Fruit fly (Drosophila melanogaster): ENCODE data around the gene CG17196.
A peak's percentile ranks its signal among the peaks of the same experiment; 100 is the strongest.

CG17196 gene

DNA sequence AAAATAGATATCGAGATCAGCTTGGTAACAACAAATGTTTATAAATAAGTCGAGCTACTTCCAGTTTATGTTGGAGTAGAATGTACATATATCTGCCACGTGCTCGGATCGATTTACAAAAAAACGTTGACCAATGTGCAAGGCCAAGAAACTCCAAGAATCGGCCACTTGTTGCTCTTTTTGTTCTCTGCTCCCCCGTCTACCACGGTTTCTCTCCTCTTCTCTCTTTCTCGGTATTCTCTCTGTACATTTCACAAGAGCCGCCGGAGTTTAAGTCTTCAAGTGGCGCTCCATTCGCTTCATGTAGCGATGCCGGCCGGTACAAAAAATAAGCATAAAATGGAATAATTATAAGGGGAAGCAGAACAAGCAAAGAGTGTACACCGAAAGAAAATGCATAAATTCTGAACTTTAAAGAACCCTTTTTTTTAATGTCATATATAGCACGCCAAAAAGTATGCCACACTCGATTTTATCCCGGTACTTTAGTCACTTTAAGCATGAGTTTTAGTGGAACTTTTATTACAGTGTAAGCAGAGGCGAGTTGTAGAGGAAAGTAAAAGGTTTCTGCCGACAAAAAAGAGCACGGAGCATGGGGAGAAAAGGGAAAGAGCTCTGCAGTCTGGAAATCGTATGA lies 38.2 kb downstream of the CG17196 start (continued):
- TF ChIP-seq lov (optimal IDR thresholded peaks at IDR 0.05) (no peak), lov (GFP tag; IDR thresholded peaks at IDR 0.05) (peak; percentile 96), amos (GFP tag; IDR thresholded peaks at IDR 0.05; ENCODE audit: partially characterized antibody) (no peak), schlank (tag; optimal IDR thresholded peaks at IDR 0.05) (peak; percentile 55), CG34224 (GFP tag; IDR thresholded peaks at IDR 0.05; ENCODE audit: partially characterized antibody) (no peak), CG17186 (GFP tag; optimal IDR thresholded peaks at IDR 0.05) (peak; percentile 83), repo (GFP tag; optimal IDR thresholded peaks at IDR 0.05) (peak; percentile 95), NfI (GFP tag; optimal IDR thresholded peaks at IDR 0.05) (peak; percentile 94), CG4328 (GFP tag; optimal IDR thresholded peaks at IDR 0.05) (peak; percentile 11), CG10147 (GFP tag; optimal IDR thresholded peaks at IDR 0.05) (peak; percentile 77), Atf6 (GFP tag; IDR thresholded peaks at IDR 0.05) (peak; percentile 79), CG11085 (GFP tag; IDR thresholded peaks at IDR 0.05) (peak; percentile 72), CG16779 (GFP tag; IDR thresholded peaks at IDR 0.05) (peak; percentile 75), inv (GFP tag; IDR thresholded peaks at IDR 0.05; ENCODE audit: partially characterized antibody) (no peak), Med (GFP tag) (peak; percentile 99), Dref (GFP tag; IDR thresholded peaks at IDR 0.05) (no peak), CG43689 (GFP tag; IDR thresholded peaks at IDR 0.05) (peak; percentile 37; the same call in 1 of the 2 replicates), CG6272 (GFP tag; IDR thresholded peaks at IDR 0.05) (peak; percentile 78), insv (GFP tag; optimal IDR thresholded peaks at IDR 0.05) (peak; percentile 2 to 12), Neu2 (GFP tag; optimal IDR thresholded peaks at IDR 0.05; ENCODE audit: borderline replicate concordance) (peak; percentile 32), eyg (GFP tag; optimal IDR thresholded peaks at IDR 0.05) (peak; percentile 89), CG11723 (GFP tag; optimal IDR thresholded peaks at IDR 0.05) (peak; percentile 84), Chrac-16 (GFP tag; optimal IDR thresholded peaks at IDR 0.05) (peak; percentile 91), en (GFP tag; optimal IDR thresholded peaks at IDR 0.05) (peak; percentile 93), CG4820 (GFP tag; optimal IDR thresholded peaks at IDR 0.05) (peak; percentile 95), ind (GFP tag; optimal IDR thresholded peaks at IDR 0.05) (peak; percentile 96), Lhr (GFP tag; optimal IDR thresholded peaks at IDR 0.05) (peak; percentile 85), CG31441 (GFP tag; IDR thresholded peaks at IDR 0.05) (peak; percentile 96), CG17328 (GFP tag; IDR thresholded peaks at IDR 0.05) (peak; percentile 94), wor (GFP tag; IDR thresholded peaks at IDR 0.05) (peak; percentile 91), CG11560 (tag; IDR thresholded peaks at IDR 0.05) (peak; percentile 69; the same call in 1 of the 3 replicates), CG2129 (GFP tag; IDR thresholded peaks at IDR 0.05; ENCODE audit: partially characterized antibody) (no peak), ssp (GFP tag; IDR thresholded peaks at IDR 0.05) (peak; percentile 86), fd96Cb (tag; optimal IDR thresholded peaks at IDR 0.05) (peak; percentile 97), NK7.1 (GFP tag; optimal IDR thresholded peaks at IDR 0.05) (peak; percentile 90), ac (GFP tag; optimal IDR thresholded peaks at IDR 0.05) (no peak), Myb (GFP tag; optimal IDR thresholded peaks at IDR 0.05) (peak; percentile 77), hkb (optimal IDR thresholded peaks at IDR 0.05) (no peak), hkb (GFP tag; IDR thresholded peaks at IDR 0.05) (peak; percentile 92), CG9876 (GFP tag; optimal IDR thresholded peaks at IDR 0.05) (peak; percentile 91), nerfin-1 (tag; optimal IDR thresholded peaks at IDR 0.05) (peak; percentile 89), Asciz (GFP tag; optimal IDR thresholded peaks at IDR 0.05) (peak; percentile 91), pnt (GFP tag; optimal IDR thresholded peaks at IDR 0.05) (peak; percentile 97), ewg (GFP tag; optimal IDR thresholded peaks at IDR 0.05) (peak; percentile 91), CG12071 (GFP tag; optimal IDR thresholded peaks at IDR 0.05) (peak; percentile 90), CG1024 (GFP tag; IDR thresholded peaks at IDR 0.05) (peak; percentile 93), esg (GFP tag; conservative IDR thresholded peaks at IDR 0.05) (peak; percentile 78), tio (GFP tag; optimal IDR thresholded peaks at IDR 0.05) (peak; percentile 82), zf30C (GFP tag; optimal IDR thresholded peaks at IDR 0.05) (peak; percentile 58), Bdp1 (GFP tag; optimal IDR thresholded peaks at IDR 0.05) (peak; percentile 82)

Measured in whole organism, embryonic.